Fruit fly (Drosophila melanogaster) whole organism, embryonic: Measurements from ENCODE around the gene mRpL12.

Experiments used
- Ada2b ChIP-seq: fragments of 200-800 bp; sonication (Bioruptor generic); IDR thresholded peaks from 2 replicates; pipeline ENCODE4 v1.3.6; 2022; ENCODE audit warnings: missing biosample characterization, missing genetic modification characterization
- B-H1 ChIP-seq: fragments of 200-800 bp; sonication (Bioruptor generic); IDR thresholded peaks from 3 replicates; pipeline ENCODE4 v1.3.6; 2022; ENCODE audit warnings: missing biosample characterization, missing genetic modification characterization
- Bgb ChIP-seq: fragments of 200-800 bp; sonication (Bioruptor generic); IDR thresholded peaks from 2 replicates; pipeline ENCODE4 v1.3.6; 2022; ENCODE audit warnings: missing biosample characterization, missing genetic modification characterization; ENCODE audit not compliant: partially characterized antibody
- CG11398 ChIP-seq: fragments of 200-800 bp; sonication (Bioruptor generic); optimal IDR thresholded peaks from 2 replicates; lab custom pipeline; 2016; ENCODE audit warnings: missing biosample characterization, missing genetic modification characterization
- CG12104 ChIP-seq: fragments of 200-800 bp; sonication (Bioruptor generic); optimal IDR thresholded peaks from 3 replicates; lab custom pipeline; 2016; ENCODE audit warnings: missing biosample characterization, missing genetic modification characterization
- CG12769 ChIP-seq: fragments of 200-800 bp; sonication (Bioruptor generic); optimal IDR thresholded peaks from 2 replicates; lab custom pipeline; 2019; ENCODE audit warnings: missing biosample characterization, mild to moderate bottlenecking, missing genetic modification characterization, moderate library complexity
- CG13287 ChIP-seq: fragments of 200-800 bp; sonication (Bioruptor generic); IDR thresholded peaks from 2 replicates; pipeline ENCODE4 v1.3.6; 2022; ENCODE audit warnings: missing biosample characterization, missing genetic modification characterization; ENCODE audit not compliant: partially characterized antibody
- CG15601 ChIP-seq: fragments of 200-800 bp; sonication (Bioruptor generic); optimal IDR thresholded peaks from 3 replicates; lab custom pipeline; 2019; ENCODE audit warnings: missing biosample characterization, mild to moderate bottlenecking, missing genetic modification characterization, moderate library complexity
- CG16863 ChIP-seq: fragments of 200-800 bp; sonication (Bioruptor generic); optimal IDR thresholded peaks from 3 replicates; lab custom pipeline; 2016; ENCODE audit warnings: missing biosample characterization, missing genetic modification characterization
- CG17829 ChIP-seq: fragments of 200-800 bp; optimal IDR thresholded peaks from 2 replicates; lab custom pipeline; 2019; ENCODE audit warnings: missing biosample characterization, mild to moderate bottlenecking, missing genetic modification characterization, moderate library complexity
- CG18599 ChIP-seq: fragments of 200-800 bp; sonication (Bioruptor generic); optimal IDR thresholded peaks from 3 replicates; lab custom pipeline; 2017; ENCODE audit warnings: missing biosample characterization, missing genetic modification characterization, mild to moderate bottlenecking, moderate library complexity, missing genetic modification reagents
- CG18764 ChIP-seq: fragments of 200-800 bp; sonication (Bioruptor generic); optimal IDR thresholded peaks from 3 replicates; lab custom pipeline; 2016; ENCODE audit warnings: missing biosample characterization, missing genetic modification characterization
- CG2129 ChIP-seq: fragments of 200-800 bp; sonication (Bioruptor generic); IDR thresholded peaks from 2 replicates; pipeline ENCODE4 v1.3.6; 2022; ENCODE audit warnings: missing biosample characterization, missing genetic modification characterization; ENCODE audit not compliant: partially characterized antibody
- CG33213 ChIP-seq: fragments of 200-800 bp; sonication (Bioruptor generic); optimal IDR thresholded peaks from 3 replicates; lab custom pipeline; 2016; ENCODE audit warnings: missing biosample characterization, missing genetic modification characterization
- CG4730 ChIP-seq: fragments of 200-800 bp; sonication (Bioruptor generic); IDR thresholded peaks from 2 replicates; pipeline ENCODE4 v1.3.6; 2022; ENCODE audit warnings: missing biosample characterization, missing genetic modification characterization
- CG5245 ChIP-seq: fragments of 200-800 bp; sonication (Bioruptor generic); optimal IDR thresholded peaks from 3 replicates; lab custom pipeline; 2016; ENCODE audit warnings: missing biosample characterization, missing genetic modification characterization
- CG6175 ChIP-seq: fragments of 200-800 bp; sonication (Bioruptor generic); IDR thresholded peaks from 3 replicates; pipeline ENCODE4 v1.3.6; 2022; ENCODE audit warnings: missing biosample characterization, missing genetic modification characterization
- CG7745 ChIP-seq: fragments of 200-800 bp; sonication (Bioruptor generic); optimal IDR thresholded peaks from 2 replicates; lab custom pipeline; 2018; ENCODE audit warnings: missing biosample characterization, mild to moderate bottlenecking, missing genetic modification characterization, moderate library complexity
- CG7839 ChIP-seq: fragments of 200-800 bp; sonication (Bioruptor generic); optimal IDR thresholded peaks from 3 replicates; lab custom pipeline; 2018; ENCODE audit warnings: missing biosample characterization, mild to moderate bottlenecking, missing genetic modification characterization, moderate library complexity
- CG8089 ChIP-seq: fragments of 200-800 bp; sonication (Bioruptor generic); optimal IDR thresholded peaks from 3 replicates; lab custom pipeline; 2016; ENCODE audit warnings: missing biosample characterization, missing genetic modification characterization
- D19B ChIP-seq: fragments of 200-800 bp; sonication (Bioruptor generic); optimal IDR thresholded peaks from 2 replicates; lab custom pipeline; 2017; ENCODE audit warnings: missing biosample characterization, mild to moderate bottlenecking, missing genetic modification characterization
- Dip3 ChIP-seq: fragments of 200-800 bp; sonication (Bioruptor generic); optimal IDR thresholded peaks from 3 replicates; lab custom pipeline; 2016; ENCODE audit warnings: missing biosample characterization, missing genetic modification characterization
- HHEX ChIP-seq: fragments of 200-800 bp; sonication (Bioruptor generic); optimal IDR thresholded peaks from 3 replicates; lab custom pipeline; 2017; ENCODE audit warnings: missing biosample characterization, mild to moderate bottlenecking, missing genetic modification characterization, missing genetic modification reagents
- Hmx ChIP-seq: fragments of 200-800 bp; sonication (Bioruptor generic); optimal IDR thresholded peaks from 2 replicates; lab custom pipeline; 2016; ENCODE audit warnings: missing biosample characterization, missing genetic modification characterization
- Lim3 ChIP-seq: fragments of 200-800 bp; sonication (Bioruptor generic); IDR thresholded peaks from 2 replicates; pipeline ENCODE4 v1.3.6; 2022; ENCODE audit warnings: missing biosample characterization, missing genetic modification characterization
- Mes4 ChIP-seq: fragments of 200-800 bp; sonication (Bioruptor generic); optimal IDR thresholded peaks from 2 replicates; lab custom pipeline; 2016; ENCODE audit warnings: missing biosample characterization, missing genetic modification characterization
- Nf-YA ChIP-seq: fragments of 200-800 bp; sonication (Bioruptor generic); IDR thresholded peaks from 2 replicates; pipeline ENCODE4 v1.3.6; 2022; ENCODE audit warnings: missing biosample characterization, missing genetic modification characterization
- Ravus ChIP-seq: fragments of 200-800 bp; sonication (Bioruptor generic); IDR thresholded peaks from 2 replicates; pipeline ENCODE4 v1.3.6; 2022; ENCODE audit warnings: missing biosample characterization, missing genetic modification characterization
- Vsx1 ChIP-seq: fragments of 200-800 bp; sonication (Bioruptor generic); optimal IDR thresholded peaks from 2 replicates; lab custom pipeline; 2017; ENCODE audit warnings: missing biosample characterization, mild to moderate bottlenecking, missing genetic modification characterization, missing genetic modification reagents
- bcd ChIP-seq: fragments of 200-800 bp; sonication (Bioruptor generic); optimal IDR thresholded peaks from 2 replicates; lab custom pipeline; 2017; ENCODE audit warnings: missing biosample characterization, mild to moderate bottlenecking, missing genetic modification characterization
- bowl ChIP-seq: fragments of 200-800 bp; sonication (Bioruptor generic); IDR thresholded peaks from 2 replicates; pipeline ENCODE4 v1.3.6; 2022; ENCODE audit warnings: missing biosample characterization, missing genetic modification characterization
- danr ChIP-seq: fragments of 200-800 bp; sonication (Bioruptor generic); IDR thresholded peaks from 2 replicates; pipeline ENCODE4 v1.3.6; 2022; ENCODE audit warnings: missing biosample characterization, missing genetic modification characterization
- dati ChIP-seq: fragments of 200-800 bp; sonication (Bioruptor generic); IDR thresholded peaks from 2 replicates; pipeline ENCODE4 v1.3.6; 2022; ENCODE audit warnings: missing biosample characterization, missing genetic modification characterization
- ftz-f1 ChIP-seq: fragments of 200-800 bp; sonication (Bioruptor generic); optimal IDR thresholded peaks from 2 replicates; lab custom pipeline; 2016; ENCODE audit warnings: missing biosample characterization, missing genetic modification characterization
- gcm ChIP-seq: fragments of 200-800 bp; sonication (Bioruptor generic); optimal IDR thresholded peaks from 2 replicates; lab custom pipeline; 2019; ENCODE audit warnings: missing biosample characterization, mild to moderate bottlenecking, missing genetic modification characterization, moderate library complexity
- org-1 ChIP-seq: fragments of 200-800 bp; sonication (Bioruptor generic); optimal IDR thresholded peaks from 2 replicates; lab custom pipeline; 2017; ENCODE audit warnings: missing biosample characterization, missing genetic modification characterization
- pnt ChIP-seq: fragments of 200-800 bp; sonication (Bioruptor generic); optimal IDR thresholded peaks from 3 replicates; lab custom pipeline; 2016; ENCODE audit warnings: missing biosample characterization, missing genetic modification characterization
- rib ChIP-seq: fragments of 200-800 bp; sonication (Bioruptor generic); IDR thresholded peaks from 2 replicates; pipeline ENCODE4 v1.3.6; 2022; ENCODE audit warnings: missing biosample characterization, missing genetic modification characterization
- sens-2 ChIP-seq: fragments of 200-800 bp; sonication (Bioruptor generic); IDR thresholded peaks from 2 replicates; pipeline ENCODE4 v1.3.6; 2022; ENCODE audit warnings: missing biosample characterization, missing genetic modification characterization
- sr ChIP-seq: fragments of 200-800 bp; sonication (Bioruptor generic); IDR thresholded peaks from 3 replicates; pipeline ENCODE4 v1.3.6; 2022; ENCODE audit warnings: missing biosample characterization, missing genetic modification characterization
- tgo ChIP-seq: fragments of 200-800 bp; sonication (Bioruptor generic); IDR thresholded peaks from 3 replicates; pipeline ENCODE4 v1.3.6; 2022; ENCODE audit warnings: missing biosample characterization, missing genetic modification characterization
- tio ChIP-seq: fragments of 200-800 bp; sonication (Bioruptor generic); optimal IDR thresholded peaks from 2 replicates; lab custom pipeline; 2017; ENCODE audit warnings: missing biosample characterization, missing genetic modification characterization, inconsistent platforms
- tx ChIP-seq: fragments of 200-800 bp; sonication (Bioruptor generic); optimal IDR thresholded peaks from 2 replicates; lab custom pipeline; 2016; ENCODE audit warnings: missing biosample characterization, missing genetic modification characterization
- unc-4 ChIP-seq: fragments of 200-800 bp; sonication (Bioruptor generic); IDR thresholded peaks from 2 replicates; pipeline ENCODE4 v1.3.6; 2022; ENCODE audit warnings: missing biosample characterization, missing genetic modification characterization; ENCODE audit not compliant: partially characterized antibody
- vnd ChIP-seq: fragments of 200-800 bp; sonication (Bioruptor generic); IDR thresholded peaks from 3 replicates; pipeline ENCODE4 v1.3.6; 2022; ENCODE audit warnings: missing biosample characterization, missing genetic modification characterization; ENCODE audit not compliant: partially characterized antibody
- wek ChIP-seq: fragments of 200-800 bp; sonication (Bioruptor generic); optimal IDR thresholded peaks from 3 replicates; lab custom pipeline; 2018; ENCODE audit warnings: missing biosample characterization, mild to moderate bottlenecking, missing genetic modification characterization, moderate library complexity
- zen ChIP-seq: fragments of 200-800 bp; sonication (Bioruptor generic); optimal IDR thresholded peaks from 3 replicates; lab custom pipeline; 2018; ENCODE audit warnings: missing biosample characterization, mild to moderate bottlenecking, missing genetic modification characterization, moderate library complexity
- zen2 ChIP-seq: fragments of 200-800 bp; sonication (Bioruptor generic); IDR thresholded peaks from 3 replicates; pipeline ENCODE4 v1.3.6; 2022; ENCODE audit warnings: missing biosample characterization, missing genetic modification characterization; ENCODE audit not compliant: partially characterized antibody

Gene mRpL12

dm6 chr3L:8954648-8955033, 1.9 kb upstream of the mRpL12 start, which contains the start of gene GNBP3 (continued):
- TF ChIP-seq zen2 (GFP tag; lab: Robert Waterston, UW) (no peak), sens-2 (no peak), dati (no peak), wek (GFP tag; lab: Kevin White, UChicago) (no peak), bcd (GFP tag; lab: Kevin White, UChicago) (peak; percentile 67), CG5245 (GFP tag; lab: Kevin White, UChicago) (peak; percentile 69), CG7745 (no peak), gcm (GFP tag; lab: Kevin White, UChicago) (peak; percentile 9), Mes4 (no peak), CG15601 (tag; lab: Kevin White, UChicago) (peak; percentile 60), pnt (no peak), org-1 (no peak), Nf-YA (GFP tag; lab: Robert Waterston, UW) (peak; percentile 55; the same call in 1 of the 2 replicates), CG2129 (GFP tag; lab: Robert Waterston, UW) (no peak), tio (peak; percentile 38), tgo (GFP tag; lab: Robert Waterston, UW) (no peak), zen (peak; percentile 3), CG16863 (GFP tag; lab: Kevin White, UChicago) (no peak), ftz-f1 (GFP tag; lab: Kevin White, UChicago) (no peak), Dip3 (GFP tag; lab: Kevin White, UChicago) (no peak), Vsx1 (GFP tag; lab: Kevin White, UChicago) (peak; percentile 41), Lim3 (GFP tag; lab: Robert Waterston, UW) (no peak), D19B (GFP tag; lab: Kevin White, UChicago) (peak; percentile 13), Bgb (GFP tag; lab: Robert Waterston, UW) (no peak), CG12769 (no peak), B-H1 (GFP tag; lab: Robert Waterston, UW) (no peak; the same call in 2 of the 3 replicates), danr (GFP tag; lab: Robert Waterston, UW) (no peak), CG11398 (no peak), unc-4 (GFP tag; lab: Robert Waterston, UW) (no peak), CG4730 (GFP tag; lab: Robert Waterston, UW) (no peak), Ada2b (GFP tag; lab: Robert Waterston, UW) (peak; percentile 69), CG13287 (GFP tag; lab: Robert Waterston, UW) (no peak), HHEX (peak; percentile 77), vnd (no peak), Hmx (GFP tag; lab: Kevin White, UChicago) (no peak), CG18599 (GFP tag; lab: Kevin White, UChicago) (peak; percentile 88), sr (GFP tag; lab: Robert Waterston, UW) (no peak), CG7839 (tag; lab: Kevin White, UChicago) (peak; percentile 67), CG8089 (GFP tag; lab: Kevin White, UChicago) (no peak), CG17829 (tag; lab: Kevin White, UChicago) (peak; percentile 59), rib (GFP tag; lab: Robert Waterston, UW) (no peak), Ravus (GFP tag; lab: Robert Waterston, UW) (no peak; the same call in 1 of the 2 replicates), tx (GFP tag; lab: Kevin White, UChicago) (no peak), bowl (no peak), CG6175 (GFP tag; lab: Robert Waterston, UW) (no peak), CG18764 (GFP tag; lab: Kevin White, UChicago) (peak; percentile 11), CG33213 (GFP tag; lab: Kevin White, UChicago) (no peak), CG12104 (GFP tag; lab: Kevin White, UChicago) (peak; percentile 22)
- TF ChIP-seq, all 482 proteins: peak for 205
